Worm (Caenorhabditis elegans) whole organism, late embryonic: ENCODE measurements around the gene srxa-2.

Experiments used
- F13H6.1 ChIP-seq: sonication (generic microtip); optimal IDR thresholded peaks from 2 replicates; lab custom pipeline; 2016; ENCODE audit warnings: missing genetic modification characterization, missing compliant biosample characterization
- ceh-2 ChIP-seq: sonication (generic microtip); optimal IDR thresholded peaks from 2 replicates; lab custom pipeline; 2016; ENCODE audit warnings: missing genotype, missing genetic modification characterization, missing compliant biosample characterization
- elt-2 ChIP-seq: sonication (generic microtip); optimal IDR thresholded peaks from 2 replicates; lab custom pipeline; 2016; ENCODE audit warnings: missing genetic modification reagents, missing genetic modification characterization, missing compliant biosample characterization
- ets-4 ChIP-seq: sonication (generic microtip); optimal IDR thresholded peaks from 2 replicates; lab custom pipeline; 2016; ENCODE audit warnings: missing genetic modification characterization, missing compliant biosample characterization
- lim-6 ChIP-seq: sonication (generic microtip); optimal IDR thresholded peaks from 2 replicates; lab custom pipeline; 2016; ENCODE audit warnings: missing genetic modification characterization, missing compliant biosample characterization
- lin-11 ChIP-seq: fragments of 200-800 bp; sonication (Bioruptor generic); optimal IDR thresholded peaks from 2 replicates; lab custom pipeline; 2018; ENCODE audit warnings: mild to moderate bottlenecking, missing genetic modification characterization, missing compliant biosample characterization
- nhr-11 ChIP-seq: fragments of 150-350 bp; optimal IDR thresholded peaks from 2 replicates; lab custom pipeline; 2014; ENCODE audit warnings: missing biosample characterization, missing genetic modification characterization
- sdc-2 ChIP-seq: sonication (generic microtip); optimal IDR thresholded peaks from 2 replicates; lab custom pipeline; 2016; ENCODE audit warnings: missing genotype, missing genetic modification characterization, missing compliant biosample characterization
- syd-9 ChIP-seq: sonication (generic microtip); optimal IDR thresholded peaks from 2 replicates; lab custom pipeline; 2016; ENCODE audit warnings: mild to moderate bottlenecking, missing genetic modification characterization, moderate library complexity, missing compliant biosample characterization
- tbx-7 ChIP-seq: sonication (generic microtip); optimal IDR thresholded peaks from 2 replicates; lab custom pipeline; 2016; ENCODE audit warnings: missing genotype, missing genetic modification characterization, missing compliant biosample characterization
- ttx-3 ChIP-seq: sonication (generic microtip); optimal IDR thresholded peaks from 2 replicates; lab custom pipeline; 2016; ENCODE audit warnings: missing genetic modification reagents, missing genetic modification characterization, missing compliant biosample characterization

DNA sequence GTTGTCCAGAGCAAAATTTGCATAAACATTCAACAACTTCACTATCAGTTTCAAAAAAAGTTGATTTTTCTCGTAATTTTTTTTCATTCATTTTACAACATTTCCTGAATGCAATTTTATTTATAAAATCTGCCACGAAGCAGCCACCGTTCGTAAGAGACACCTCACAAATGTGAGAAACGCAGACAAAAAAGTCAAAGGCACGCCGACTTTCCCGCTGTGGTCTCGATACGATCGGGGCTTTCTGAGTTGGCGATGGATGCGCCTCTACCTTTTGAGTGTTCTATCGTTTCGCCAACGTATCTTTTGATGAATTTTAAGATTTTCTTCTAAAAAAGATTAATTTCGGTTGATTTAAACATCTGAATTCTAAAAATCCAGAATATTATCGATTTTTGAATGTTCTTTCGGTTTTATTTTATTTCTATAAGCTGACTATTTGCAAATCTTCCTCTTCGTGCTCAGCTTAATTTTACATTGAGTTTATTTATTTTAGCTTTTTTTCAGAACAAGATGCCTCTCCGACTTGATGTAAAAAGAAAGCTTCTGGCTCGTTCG, 36.1 kb downstream of the srxa-2 start, which contains the start of gene copb-2:
- TF ChIP-seq elt-2 (tag; lab: Kevin White, UChicago) (no peak), ceh-2 (tag; lab: Kevin White, UChicago) (no peak), nhr-11 (tag; lab: Kevin White, UChicago) (no peak), ets-4 (tag; lab: Kevin White, UChicago) (no peak), sdc-2 (tag; lab: Kevin White, UChicago) (no peak), F13H6.1 (no peak), syd-9 (tag; lab: Kevin White, UChicago) (no peak), lin-11 (tag; lab: Kevin White, UChicago) (no peak), ttx-3 (tag; lab: Kevin White, UChicago) (no peak), lim-6 (tag; lab: Kevin White, UChicago) (no peak), tbx-7 (no peak)
